Fruit fly (Drosophila melanogaster) whole organism, adult: ENCODE results near the gene eIF3d1.

Experiments
- CG7045 ChIP-seq: fragments of 200-800 bp; sonication (Bioruptor generic); optimal IDR thresholded peaks from 2 replicates; lab custom pipeline; 2017; ENCODE audit warnings: missing biosample characterization, mild to moderate bottlenecking, missing genetic modification characterization
- Clk ChIP-seq: fragments of 200-800 bp; sonication (Bioruptor generic); optimal IDR thresholded peaks from 2 replicates; lab custom pipeline; 2017; ENCODE audit warnings: missing biosample characterization, missing genetic modification characterization
- Crg-1 ChIP-seq: fragments of 200-800 bp; sonication (Bioruptor generic); optimal IDR thresholded peaks from 2 replicates; lab custom pipeline; 2016; ENCODE audit warnings: missing biosample characterization, missing genetic modification characterization
- Hr96 ChIP-seq: fragments of 200-800 bp; sonication (Bioruptor generic); optimal IDR thresholded peaks from 2 replicates; lab custom pipeline; 2016; ENCODE audit warnings: missing biosample characterization, missing genetic modification characterization
- cnc ChIP-seq, 2 experiments: fragments of >200 bp; optimal IDR thresholded peaks; 2 replicates each; lab custom pipeline; 2017
- pad ChIP-seq: fragments of 200-800 bp; sonication (Bioruptor generic); optimal IDR thresholded peaks from 3 replicates; lab custom pipeline; 2017; ENCODE audit warnings: missing biosample characterization, missing genetic modification characterization, mild to moderate bottlenecking, moderate library complexity, missing genetic modification reagents
- toe ChIP-seq: fragments of 200-800 bp; sonication (Bioruptor generic); optimal IDR thresholded peaks from 2 replicates; lab custom pipeline; 2016; ENCODE audit warnings: missing biosample characterization, missing genetic modification characterization

- TF ChIP-seq Hr96 (no peak), cnc (optimal IDR thresholded peaks at IDR 0.05; lab: Kevin White, UChicago) (no peak), CG7045 (GFP tag; lab: Kevin White, UChicago) (no peak), toe (GFP tag; lab: Kevin White, UChicago) (no peak), pad (GFP tag; lab: Kevin White, UChicago) (no peak), Crg-1 (no peak), Clk (GFP tag; lab: Kevin White, UChicago) (no peak)
Observed at dm6 chr3R:23725711-23726349, 46.0 kb downstream of the eIF3d1 start.
